Fruit fly (Drosophila melanogaster): Measurements from ENCODE around the gene CG11970.

The CG11970 gene

dm6 chr3R:9013765-9014380 is 29.4 kb downstream of the CG11970 start (continued):
- TF ChIP-seq vri (GFP tag; optimal IDR thresholded peaks at IDR 0.05) (peak; percentile 99), Sox102F (GFP tag; optimal IDR thresholded peaks at IDR 0.05) (no peak), CG4318 (GFP tag; optimal IDR thresholded peaks at IDR 0.05) (no peak)

- TF ChIP-seq Hr4 (GFP tag; optimal IDR thresholded peaks at IDR 0.05) (no peak), fkh (GFP tag; optimal IDR thresholded peaks at IDR 0.05) (peak; percentile 61), Eip78C (GFP tag) (peak; percentile 14)
Measured at dm6 chr3R:9014859-9015466, 30.4 kb downstream of the CG11970 start, which contains the start of the genes Kcmf1, Sf3b5 and CG11986. Gene Kcmf1, minus strand, starts transcription at chr3R:9014909. Gene Sf3b5, minus strand, starts transcription at chr3R:9015341. Gene CG11986, plus strand, starts transcription at chr3R:9015446.

- TF ChIP-seq Gug (GFP tag; IDR thresholded peaks at IDR 0.05) (no peak), Sox102F (GFP tag; optimal IDR thresholded peaks at IDR 0.05) (no peak), eg (GFP tag; IDR thresholded peaks at IDR 0.05) (no peak), CG6163 (GFP tag; IDR thresholded peaks at IDR 0.05) (no peak), salr (GFP tag; optimal IDR thresholded peaks at IDR 0.05) (no peak), CG8632 (GFP tag; optimal IDR thresholded peaks at IDR 0.05) (no peak), CG6276 (GFP tag; optimal IDR thresholded peaks at IDR 0.05) (no peak), OdsH (GFP tag; optimal IDR thresholded peaks at IDR 0.05) (no peak), CG4318 (GFP tag; optimal IDR thresholded peaks at IDR 0.05) (no peak), CG31627 (GFP tag; optimal IDR thresholded peaks at IDR 0.05) (no peak), CG3032 (tag; optimal IDR thresholded peaks at IDR 0.05) (no peak), CG11902 (GFP tag; optimal IDR thresholded peaks at IDR 0.05) (no peak), Eip78C (GFP tag) (no peak), ss (GFP tag; optimal IDR thresholded peaks at IDR 0.05) (no peak), svp (GFP tag) (no peak), Smox (GFP tag; optimal IDR thresholded peaks at IDR 0.05) (no peak), Lpt (GFP tag; optimal IDR thresholded peaks at IDR 0.05) (no peak), CG6792 (GFP tag; optimal IDR thresholded peaks at IDR 0.05) (no peak)
Measured at dm6 chr3R:9016869-9017268, 32.4 kb downstream of the CG11970 start.

- peak; percentile 9 for TF ChIP-seq CG3032 (tag; optimal IDR thresholded peaks at IDR 0.05)
- TF ChIP-seq fd85E (GFP tag; optimal IDR thresholded peaks at IDR 0.05): no peak
- TF ChIP-seq fkh (GFP tag; optimal IDR thresholded peaks at IDR 0.05): peak; percentile 87
- no peak for TF ChIP-seq CG8632 (GFP tag; optimal IDR thresholded peaks at IDR 0.05)
- peak; percentile 40 for TF ChIP-seq CG6854 (GFP tag; optimal IDR thresholded peaks at IDR 0.05)
Measured at dm6 chr3R:9019689-9020138, 35.2 kb downstream of the CG11970 start, which contains the start of gene tgo. Gene tgo, minus strand, starts transcription at chr3R:9020022.

- no peak for TF ChIP-seq dsx (GFP tag; optimal IDR thresholded peaks at IDR 0.05; ENCODE audit: poor library complexity, severe bottlenecking)
- no peak for TF ChIP-seq salr (GFP tag; optimal IDR thresholded peaks at IDR 0.05)
- TF ChIP-seq CG6854 (GFP tag; optimal IDR thresholded peaks at IDR 0.05): no peak
- TF ChIP-seq esn (GFP tag; optimal IDR thresholded peaks at IDR 0.05): no peak
- TF ChIP-seq CG11294 (GFP tag; IDR thresholded peaks at IDR 0.05): no peak
- no peak for TF ChIP-seq fd85E (GFP tag; optimal IDR thresholded peaks at IDR 0.05)
- no peak for TF ChIP-seq eg (GFP tag; IDR thresholded peaks at IDR 0.05)
- TF ChIP-seq CG11902 (GFP tag; optimal IDR thresholded peaks at IDR 0.05): no peak
- TF ChIP-seq Smox (GFP tag; optimal IDR thresholded peaks at IDR 0.05): no peak
Measured at dm6 chr3R:9023934-9024333, 39.4 kb downstream of the CG11970 start.

- TF ChIP-seq CG3032 (tag; optimal IDR thresholded peaks at IDR 0.05) (no peak), CG6163 (GFP tag; IDR thresholded peaks at IDR 0.05) (no peak), Ets96B (tag; optimal IDR thresholded peaks at IDR 0.05) (no peak)
Measured at dm6 chr3R:9024835-9025510, 40.5 kb downstream of the CG11970 start.
